Fruit fly (Drosophila melanogaster) whole organism, pupa: ENCODE measurements around the gene Hmt-1.

Experiments used
- CG12605 ChIP-seq: fragments of 200-800 bp; sonication (Bioruptor generic); IDR thresholded peaks from 2 replicates; pipeline ENCODE4 v1.3.6; 2022; ENCODE audit warnings: missing biosample characterization, missing genetic modification characterization
- CG13204 ChIP-seq: fragments of 200-800 bp; sonication (Bioruptor generic); optimal IDR thresholded peaks from 2 replicates; lab custom pipeline; 2018; ENCODE audit warnings: missing biosample characterization, mild to moderate bottlenecking, missing genetic modification characterization, moderate library complexity
- CG4496 ChIP-seq: fragments of 200-800 bp; sonication (Bioruptor generic); IDR thresholded peaks from 3 replicates; pipeline ENCODE4 v1.3.6; 2022; ENCODE audit warnings: missing biosample characterization, missing genetic modification characterization
- CG8159 ChIP-seq: fragments of 200-800 bp; sonication (Bioruptor generic); optimal IDR thresholded peaks from 3 replicates; lab custom pipeline; 2018; ENCODE audit warnings: missing biosample characterization, mild to moderate bottlenecking, missing genetic modification characterization, moderate library complexity
- fd96Ca ChIP-seq: fragments of 200-800 bp; sonication (Bioruptor generic); IDR thresholded peaks from 3 replicates; pipeline ENCODE4 v1.3.6; 2022; ENCODE audit warnings: missing biosample characterization, missing genetic modification characterization

DNA sequence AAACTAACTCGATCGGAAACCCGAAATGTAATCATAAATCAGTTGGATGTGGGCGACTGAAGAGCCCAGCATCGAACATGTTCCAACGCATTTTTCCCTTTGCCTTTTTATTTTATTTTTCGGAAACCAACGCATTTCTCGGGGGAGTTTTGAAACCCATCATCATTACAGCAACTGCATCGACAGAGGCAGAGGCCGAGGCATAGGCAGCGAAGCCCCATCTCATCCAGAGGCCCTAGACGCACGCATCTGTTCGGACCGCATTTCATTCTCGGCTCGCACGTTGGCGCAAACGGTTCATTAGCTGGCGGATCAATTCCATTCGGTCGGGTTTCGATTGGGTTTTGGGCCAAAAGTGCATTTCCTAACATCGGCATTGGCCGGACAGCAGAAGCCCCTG lies 31.7 kb downstream of the Hmt-1 start, which contains the start of gene CG4576:
- TF ChIP-seq CG12605 (GFP tag; lab: Robert Waterston, UW) (no peak), fd96Ca (GFP tag; lab: Robert Waterston, UW) (no peak), CG4496 (no peak), CG13204 (GFP tag; lab: Kevin White, UChicago) (no peak), CG8159 (tag; lab: Kevin White, UChicago) (no peak)
